Fruit fly (Drosophila melanogaster): ENCODE measurements around the gene Rpn12R.
A peak's percentile ranks its signal among the peaks of the same experiment; 100 is the strongest.

Gene Rpn12R

dm6 chr3L:15031773-15032172, 10.6 kb downstream of the Rpn12R start (continued):
- TF ChIP-seq CG15479 (GFP tag; optimal IDR thresholded peaks at IDR 0.05), result peak; percentile 43
- TF ChIP-seq toy (GFP tag; IDR thresholded peaks at IDR 0.05), result no peak
- TF ChIP-seq MTF-1 (GFP tag; optimal IDR thresholded peaks at IDR 0.05; ENCODE audit: borderline replicate concordance), result no peak
- TF ChIP-seq ken (GFP tag; IDR thresholded peaks at IDR 0.05), result no peak
- no peak for TF ChIP-seq CG10274 (GFP tag; optimal IDR thresholded peaks at IDR 0.05)
- TF ChIP-seq CG14014 (GFP tag; IDR thresholded peaks at IDR 0.05), result no peak
- TF ChIP-seq CG11695 (GFP tag; IDR thresholded peaks at IDR 0.05), result no peak
- no peak for TF ChIP-seq pzg (GFP tag; optimal IDR thresholded peaks at IDR 0.05)
- no peak for TF ChIP-seq CG9215 (GFP tag; IDR thresholded peaks at IDR 0.05)
- TF ChIP-seq CG6254 (GFP tag; optimal IDR thresholded peaks at IDR 0.05), result no peak
- TF ChIP-seq CG7786 (GFP tag; optimal IDR thresholded peaks at IDR 0.05), result no peak
- TF ChIP-seq CG4404 (GFP tag; IDR thresholded peaks at IDR 0.05), result no peak
- no peak for TF ChIP-seq tio (GFP tag; optimal IDR thresholded peaks at IDR 0.05)
- no peak for TF ChIP-seq Aef1 (GFP tag; IDR thresholded peaks at IDR 0.05)
- peak; percentile 39 for TF ChIP-seq abd-A (tag; optimal IDR thresholded peaks at IDR 0.05)
- no peak for TF ChIP-seq CG1603 (tag; optimal IDR thresholded peaks at IDR 0.05)
- no peak for TF ChIP-seq hb (GFP tag; IDR thresholded peaks at IDR 0.05; ENCODE audit: partially characterized antibody)
- TF ChIP-seq CG10321 (GFP tag; IDR thresholded peaks at IDR 0.05), result no peak
- TF ChIP-seq Hr78 (GFP tag; optimal IDR thresholded peaks at IDR 0.05), result no peak
- TF ChIP-seq CG4854 (GFP tag; optimal IDR thresholded peaks at IDR 0.05), result no peak
- TF ChIP-seq kah (GFP tag; optimal IDR thresholded peaks at IDR 0.05), result no peak
- no peak for TF ChIP-seq CHES-1-like (GFP tag; optimal IDR thresholded peaks at IDR 0.05)
- no peak for TF ChIP-seq Sry-β (GFP tag; optimal IDR thresholded peaks at IDR 0.05)
- TF ChIP-seq Hsf (GFP tag; optimal IDR thresholded peaks at IDR 0.05), result no peak

DNA sequence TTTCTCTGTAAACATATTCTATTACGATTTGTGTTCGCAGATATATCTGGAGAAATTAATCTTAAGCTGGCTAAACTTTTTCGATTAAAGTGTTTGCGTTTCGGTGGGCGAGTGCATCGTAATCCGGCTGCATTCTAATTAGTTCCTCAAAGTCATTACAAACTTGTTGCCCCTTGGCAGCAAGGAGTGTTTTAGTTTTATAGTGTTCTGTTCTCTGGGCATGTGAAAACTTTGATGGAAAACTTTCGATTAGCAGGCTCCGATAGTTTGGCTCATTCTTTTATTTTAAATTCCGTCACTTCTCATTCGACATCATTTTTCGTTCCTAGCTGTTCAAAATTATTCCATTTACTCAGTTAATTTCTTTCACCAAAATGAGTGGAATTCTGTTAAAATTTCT, 19.2 kb downstream of the Rpn12R start, which contains the start of gene CG32148:
TSS of gene CG32148 (plus strand) at position 301 of the 400 bp plus-strand sequence.
- no peak for TF ChIP-seq CG14441 (GFP tag; IDR thresholded peaks at IDR 0.05)
- TF ChIP-seq lov (optimal IDR thresholded peaks at IDR 0.05), result no peak
- no peak for TF ChIP-seq lov (GFP tag; IDR thresholded peaks at IDR 0.05)
- no peak for TF ChIP-seq unpg (GFP tag; optimal IDR thresholded peaks at IDR 0.05)

- TF ChIP-seq stwl (tag; optimal IDR thresholded peaks at IDR 0.05), result no peak
- peak; percentile 47; the same call in 1 of the 2 replicates for TF ChIP-seq seq (GFP tag; IDR thresholded peaks at IDR 0.05)
- TF ChIP-seq CG8924 (tag; optimal IDR thresholded peaks at IDR 0.05), result peak; percentile 59
- TF ChIP-seq nerfin-1 (tag; optimal IDR thresholded peaks at IDR 0.05), result peak; percentile 50
- TF ChIP-seq gsb-n (tag; optimal IDR thresholded peaks at IDR 0.05), result peak; percentile 93
- TF ChIP-seq Hr51 (GFP tag; optimal IDR thresholded peaks at IDR 0.05), result no peak
- TF ChIP-seq Nf-YB (GFP tag; optimal IDR thresholded peaks at IDR 0.05), result peak; percentile 73
- no peak for TF ChIP-seq ato (GFP tag; IDR thresholded peaks at IDR 0.05; ENCODE audit: partially characterized antibody)
- peak in 1 of 2 experiments; percentile 47 for TF ChIP-seq Trl (optimal IDR thresholded peaks at IDR 0.05)
- no peak for TF ChIP-seq Trl (GFP tag; optimal IDR thresholded peaks at IDR 0.05)
- no peak for TF ChIP-seq sisA (GFP tag; IDR thresholded peaks at IDR 0.05)
- TF ChIP-seq cad (GFP tag; optimal IDR thresholded peaks at IDR 0.05), result peak; percentile 32
- no peak for TF ChIP-seq CG10267 (tag; optimal IDR thresholded peaks at IDR 0.05)
- TF ChIP-seq abd-A (tag; optimal IDR thresholded peaks at IDR 0.05), result peak; percentile 59
- no peak for TF ChIP-seq luna (GFP tag; optimal IDR thresholded peaks at IDR 0.05)
- TF ChIP-seq pzg (GFP tag; optimal IDR thresholded peaks at IDR 0.05), result no peak
- TF ChIP-seq CG7745 (tag; optimal IDR thresholded peaks at IDR 0.05), result peak; percentile 75
- no peak for TF ChIP-seq CG7357 (GFP tag; IDR thresholded peaks at IDR 0.05)
- TF ChIP-seq NC2α (GFP tag; optimal IDR thresholded peaks at IDR 0.05), result no peak
- TF ChIP-seq CG3163 (GFP tag; optimal IDR thresholded peaks at IDR 0.05), result no peak
- TF ChIP-seq pros (GFP tag; optimal IDR thresholded peaks at IDR 0.05), result peak; percentile 91
- TF ChIP-seq cg (GFP tag; optimal IDR thresholded peaks at IDR 0.05), result peak; percentile 41
These were observed 21.4 kb downstream of the Rpn12R start for dm6 chr3L:15021008-15021407.
